Fruit fly (Drosophila melanogaster): ENCODE measurements around the gene Rab14.

DNA sequence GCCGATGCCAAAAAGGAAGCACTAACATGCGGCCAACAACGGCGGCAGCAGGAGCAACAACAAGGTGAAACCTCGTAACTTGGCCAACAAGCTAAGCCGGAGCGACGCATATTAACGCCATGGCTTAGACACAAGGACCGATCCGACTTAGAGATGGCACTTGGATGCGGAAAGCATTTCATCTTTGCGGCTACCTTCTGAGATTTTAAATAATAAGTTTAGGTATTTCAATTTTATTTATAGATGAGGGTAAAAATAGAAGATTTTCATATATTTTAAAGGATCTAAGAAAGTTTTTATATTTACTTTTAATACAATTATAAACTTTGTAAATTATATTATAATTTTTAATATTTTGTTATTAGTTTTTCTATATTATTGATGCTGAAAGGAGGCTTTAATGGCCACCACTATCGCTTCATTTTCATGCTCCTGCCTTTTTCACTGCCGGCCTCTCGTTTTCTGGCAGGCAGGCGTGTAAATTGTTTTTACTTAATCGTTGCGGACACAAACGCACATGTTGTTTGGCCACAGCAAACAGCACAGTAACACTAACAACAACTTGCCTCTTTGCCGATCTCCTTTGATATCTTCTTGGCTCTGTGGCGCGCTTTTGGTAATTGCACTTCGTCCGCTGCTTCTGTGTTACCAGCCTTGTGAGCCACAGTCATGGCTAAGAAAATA is 11.8 kb downstream of the Rab14 start:
- no peak for TF ChIP-seq kay (GFP tag; ENCODE audit: borderline replicate concordance)
- TF ChIP-seq ovo (GFP tag; optimal IDR thresholded peaks at IDR 0.05) = no peak
- no peak for TF ChIP-seq tj (GFP tag; optimal IDR thresholded peaks at IDR 0.05)
- no peak for TF ChIP-seq CG33017 (tag; optimal IDR thresholded peaks at IDR 0.05)
- no peak for TF ChIP-seq CG11617 (GFP tag; optimal IDR thresholded peaks at IDR 0.05)
- TF ChIP-seq Mnt (GFP tag; optimal IDR thresholded peaks at IDR 0.05) = no peak
- TF ChIP-seq Clk (GFP tag; optimal IDR thresholded peaks at IDR 0.05) = no peak
- no peak for TF ChIP-seq toe (GFP tag; optimal IDR thresholded peaks at IDR 0.05)
- TF ChIP-seq Crg-1 (GFP tag; optimal IDR thresholded peaks at IDR 0.05) = no peak

Measured in whole organism, adult.